Fruit fly (Drosophila melanogaster) whole organism, prepupa: Measurements from ENCODE around the gene Dph1.

Source experiments
- Blimp-1 ChIP-seq: fragments of 200-800 bp; sonication (Bioruptor generic); optimal IDR thresholded peaks from 3 replicates; lab custom pipeline; 2017; ENCODE audit warnings: missing biosample characterization, missing genetic modification characterization, mild to moderate bottlenecking, moderate library complexity, missing genetic modification reagents
- CG10631 ChIP-seq: fragments of 200-800 bp; sonication (Bioruptor generic); optimal IDR thresholded peaks from 2 replicates; lab custom pipeline; 2016; ENCODE audit warnings: missing biosample characterization, missing genetic modification characterization
- CG10669 ChIP-seq: fragments of 200-800 bp; sonication (Bioruptor generic); optimal IDR thresholded peaks from 3 replicates; lab custom pipeline; 2018; ENCODE audit warnings: missing biosample characterization, mild to moderate bottlenecking, missing genetic modification characterization, moderate library complexity
- CG11294 ChIP-seq: fragments of 200-800 bp; sonication (Bioruptor generic); IDR thresholded peaks from 2 replicates; pipeline ENCODE4 v1.3.6; 2022; ENCODE audit warnings: missing biosample characterization, missing genetic modification characterization
- CG11762 ChIP-seq: fragments of 200-800 bp; sonication (Bioruptor generic); optimal IDR thresholded peaks from 3 replicates; lab custom pipeline; 2016; ENCODE audit warnings: missing biosample characterization, missing genetic modification characterization; ENCODE audit not compliant: insufficient read depth
- CG11902 ChIP-seq: fragments of 200-800 bp; sonication (Bioruptor generic); optimal IDR thresholded peaks from 3 replicates; lab custom pipeline; 2016; ENCODE audit warnings: missing biosample characterization, missing genetic modification characterization
- CG1621 ChIP-seq: fragments of 200-800 bp; sonication (Bioruptor generic); optimal IDR thresholded peaks from 3 replicates; lab custom pipeline; 2018; ENCODE audit warnings: missing biosample characterization, mild to moderate bottlenecking, missing genetic modification characterization
- CG16779 ChIP-seq: fragments of 200-800 bp; sonication (Bioruptor generic); optimal IDR thresholded peaks from 3 replicates; lab custom pipeline; 2017; ENCODE audit warnings: missing biosample characterization, mild to moderate bottlenecking, missing genetic modification characterization
- CG3032 ChIP-seq: fragments of 200-800 bp; optimal IDR thresholded peaks from 2 replicates; lab custom pipeline; 2019; ENCODE audit warnings: missing biosample characterization, mild to moderate bottlenecking, missing genetic modification characterization, moderate library complexity
- CG32006 ChIP-seq: fragments of 200-800 bp; sonication (Bioruptor generic); optimal IDR thresholded peaks from 3 replicates; lab custom pipeline; 2017; ENCODE audit warnings: missing biosample characterization, mild to moderate bottlenecking, missing genetic modification characterization
- CG4318 ChIP-seq: fragments of 200-800 bp; sonication (Bioruptor generic); optimal IDR thresholded peaks from 3 replicates; lab custom pipeline; 2017; ENCODE audit warnings: missing biosample characterization, mild to moderate bottlenecking, missing genetic modification characterization
- CG6163 ChIP-seq: fragments of 200-800 bp; sonication (Bioruptor generic); IDR thresholded peaks from 3 replicates; pipeline ENCODE4 v1.3.6; 2022; ENCODE audit warnings: missing biosample characterization, missing genetic modification characterization
- CG6276 ChIP-seq: fragments of 200-800 bp; sonication (Bioruptor generic); optimal IDR thresholded peaks from 2 replicates; lab custom pipeline; 2017; ENCODE audit warnings: missing biosample characterization, mild to moderate bottlenecking, missing genetic modification characterization
- CG6792 ChIP-seq: fragments of 200-800 bp; sonication (Bioruptor generic); optimal IDR thresholded peaks from 3 replicates; lab custom pipeline; 2016; ENCODE audit warnings: missing biosample characterization, missing genetic modification characterization
- CG6808 ChIP-seq: fragments of 200-800 bp; sonication (Bioruptor generic); optimal IDR thresholded peaks from 3 replicates; lab custom pipeline; 2017; ENCODE audit warnings: missing biosample characterization, missing genetic modification characterization, mild to moderate bottlenecking, moderate library complexity, missing genetic modification reagents
- CG6854 ChIP-seq: fragments of 200-800 bp; sonication (Bioruptor generic); optimal IDR thresholded peaks from 2 replicates; lab custom pipeline; 2017; ENCODE audit warnings: missing biosample characterization, mild to moderate bottlenecking, missing genetic modification characterization
- CG7368 ChIP-seq: fragments of 200-800 bp; sonication (Bioruptor generic); optimal IDR thresholded peaks from 3 replicates; lab custom pipeline; 2016; ENCODE audit warnings: missing biosample characterization, missing genetic modification characterization
- CG8119 ChIP-seq: fragments of 200-800 bp; sonication (Bioruptor generic); IDR thresholded peaks from 3 replicates; pipeline ENCODE4 v1.3.6; 2022; ENCODE audit warnings: missing biosample characterization, missing genetic modification characterization
- CG9139 ChIP-seq: fragments of 200-800 bp; sonication (Bioruptor generic); optimal IDR thresholded peaks from 3 replicates; lab custom pipeline; 2017; ENCODE audit warnings: missing biosample characterization, mild to moderate bottlenecking, missing genetic modification characterization
- Eip75B ChIP-seq: fragments of 200-800 bp; sonication (Bioruptor generic); optimal IDR thresholded peaks from 3 replicates; lab custom pipeline; 2016; ENCODE audit warnings: missing biosample characterization, missing genetic modification characterization
- Eip78C ChIP-seq: fragments of 200-800 bp; sonication (Bioruptor generic); peaks from one replicate; lab custom pipeline; 2016; ENCODE audit warnings: missing biosample characterization, missing genetic modification characterization
- Eip93F ChIP-seq: fragments of 200-800 bp; sonication (Bioruptor generic); optimal IDR thresholded peaks from 2 replicates; lab custom pipeline; 2016; ENCODE audit warnings: missing biosample characterization, mild to moderate bottlenecking, missing genetic modification characterization
- Ets96B ChIP-seq: fragments of 200-800 bp; optimal IDR thresholded peaks from 2 replicates; lab custom pipeline; 2019; ENCODE audit warnings: missing biosample characterization, mild to moderate bottlenecking, missing genetic modification characterization, moderate library complexity
- Gug ChIP-seq: fragments of 200-800 bp; sonication (Bioruptor generic); IDR thresholded peaks from 2 replicates; pipeline ENCODE4 v1.3.6; 2022; ENCODE audit warnings: missing biosample characterization, missing genetic modification characterization
- Hr38 ChIP-seq: sonication (Bioruptor generic); optimal IDR thresholded peaks from 2 replicates; lab custom pipeline; 2016; ENCODE audit warnings: missing biosample characterization, missing genetic modification characterization
- Hr39 ChIP-seq: fragments of 200-800 bp; sonication (Bioruptor generic); optimal IDR thresholded peaks from 2 replicates; lab custom pipeline; 2016; ENCODE audit warnings: missing biosample characterization, missing genetic modification characterization
- Hr4 ChIP-seq: fragments of 200-800 bp; sonication (Bioruptor generic); optimal IDR thresholded peaks from 3 replicates; lab custom pipeline; 2016; ENCODE audit warnings: missing biosample characterization, missing genetic modification characterization
- Lpt ChIP-seq: fragments of 200-800 bp; sonication (Bioruptor generic); optimal IDR thresholded peaks from 3 replicates; lab custom pipeline; 2016; ENCODE audit warnings: missing biosample characterization, missing genetic modification characterization
- Met ChIP-seq: fragments of 200-800 bp; sonication (Bioruptor generic); optimal IDR thresholded peaks from 3 replicates; lab custom pipeline; 2016; ENCODE audit warnings: missing biosample characterization, missing genetic modification characterization
- Sox102F ChIP-seq: fragments of 200-800 bp; sonication (Bioruptor generic); optimal IDR thresholded peaks from 2 replicates; lab custom pipeline; 2016; ENCODE audit warnings: missing biosample characterization, mild to moderate bottlenecking, missing genetic modification characterization
- Sox14 ChIP-seq: fragments of 200-800 bp; sonication (Bioruptor generic); optimal IDR thresholded peaks from 3 replicates; lab custom pipeline; 2016; ENCODE audit warnings: missing biosample characterization, missing genetic modification characterization
- Sox15 ChIP-seq: fragments of 200-800 bp; sonication (Bioruptor generic); optimal IDR thresholded peaks from 3 replicates; lab custom pipeline; 2016; ENCODE audit warnings: missing biosample characterization, missing genetic modification characterization
- achi ChIP-seq: fragments of 200-800 bp; sonication (Bioruptor generic); optimal IDR thresholded peaks from 3 replicates; lab custom pipeline; 2016; ENCODE audit warnings: missing biosample characterization, missing genetic modification characterization
- acj6 ChIP-seq: fragments of 200-800 bp; sonication (Bioruptor generic); optimal IDR thresholded peaks from 3 replicates; lab custom pipeline; 2016; ENCODE audit warnings: missing biosample characterization, missing genetic modification characterization
- cyc ChIP-seq: fragments of 200-800 bp; sonication (Bioruptor generic); optimal IDR thresholded peaks from 3 replicates; lab custom pipeline; 2016; ENCODE audit warnings: missing biosample characterization, missing genetic modification characterization
- dac ChIP-seq: fragments of 200-800 bp; sonication (Bioruptor generic); optimal IDR thresholded peaks from 2 replicates; lab custom pipeline; 2017; ENCODE audit warnings: missing biosample characterization, mild to moderate bottlenecking, missing genetic modification characterization
- eg ChIP-seq: fragments of 200-800 bp; sonication (Bioruptor generic); IDR thresholded peaks from 3 replicates; pipeline ENCODE4 v1.3.6; 2022; ENCODE audit warnings: missing biosample characterization, missing genetic modification characterization
- esn ChIP-seq: fragments of 200-800 bp; sonication (Bioruptor generic); optimal IDR thresholded peaks from 2 replicates; lab custom pipeline; 2016; ENCODE audit warnings: missing biosample characterization, mild to moderate bottlenecking, missing genetic modification characterization, moderate library complexity
- fd59A ChIP-seq: fragments of 200-800 bp; sonication (Bioruptor generic); optimal IDR thresholded peaks from 2 replicates; lab custom pipeline; 2017; ENCODE audit warnings: missing biosample characterization, mild to moderate bottlenecking, missing genetic modification characterization, missing genetic modification reagents
- fkh ChIP-seq: fragments of 200-800 bp; sonication (Bioruptor generic); optimal IDR thresholded peaks from 3 replicates; lab custom pipeline; 2017; ENCODE audit warnings: missing biosample characterization, mild to moderate bottlenecking, missing genetic modification characterization, moderate library complexity
- net ChIP-seq: fragments of 200-800 bp; sonication (Bioruptor generic); optimal IDR thresholded peaks from 3 replicates; lab custom pipeline; 2016; ENCODE audit warnings: missing biosample characterization, missing genetic modification characterization
- pdm3 ChIP-seq: fragments of 200-800 bp; sonication (Bioruptor generic); optimal IDR thresholded peaks from 3 replicates; lab custom pipeline; 2016; ENCODE audit warnings: missing biosample characterization, missing genetic modification characterization
- salr ChIP-seq, 2 experiments: fragments of 200-800 bp; sonication (Bioruptor generic); optimal IDR thresholded peaks; 3 replicates each; lab custom pipeline; 2016 to 2018; ENCODE audit warnings: missing biosample characterization in 2 of 2, missing genetic modification characterization in 2 of 2, mild to moderate bottlenecking in 1 of 2
- spab ChIP-seq: fragments of 200-800 bp; sonication (Bioruptor generic); optimal IDR thresholded peaks from 2 replicates; lab custom pipeline; 2017; ENCODE audit warnings: missing biosample characterization, mild to moderate bottlenecking, missing genetic modification characterization, missing genetic modification reagents
- svp ChIP-seq: fragments of 200-800 bp; sonication (Bioruptor generic); peaks from one replicate; lab custom pipeline; 2016; ENCODE audit warnings: missing biosample characterization, missing genetic modification characterization
- topi ChIP-seq: fragments of 200-800 bp; sonication (Bioruptor generic); optimal IDR thresholded peaks from 3 replicates; lab custom pipeline; 2016; ENCODE audit warnings: missing biosample characterization, missing genetic modification characterization

Dph1 gene

dm6 chr3L:11683819-11684521 lies 12.8 kb downstream of the Dph1 start, which contains the start of gene Sugb (continued):
- TF ChIP-seq CG9139 (GFP tag; lab: Kevin White, UChicago) (peak; percentile 12), dac (GFP tag; lab: Kevin White, UChicago) (peak; percentile 18), CG10669 (GFP tag; lab: Kevin White, UChicago) (no peak), fkh (GFP tag; lab: Kevin White, UChicago) (peak; percentile 96), cyc (GFP tag; lab: Kevin White, UChicago) (no peak), CG6808 (GFP tag; lab: Kevin White, UChicago) (peak; percentile 66), net (GFP tag; lab: Kevin White, UChicago) (peak; percentile 68), Hr4 (peak; percentile 80), Met (GFP tag; lab: Kevin White, UChicago) (peak; percentile 70), CG16779 (tag; lab: Kevin White, UChicago) (peak; percentile 76), svp (GFP tag; lab: Kevin White, UChicago) (peak; percentile 89), achi (GFP tag; lab: Kevin White, UChicago) (peak; percentile 76), CG6792 (peak; percentile 57), fd59A (GFP tag; lab: Kevin White, UChicago) (peak; percentile 7), pdm3 (no peak), CG7368 (GFP tag; lab: Kevin White, UChicago) (no peak), Lpt (GFP tag; lab: Kevin White, UChicago) (peak; percentile 46), CG1621 (tag; lab: Kevin White, UChicago) (peak; percentile 53), CG11902 (GFP tag; lab: Kevin White, UChicago) (peak; percentile 3), Sox15 (GFP tag; lab: Kevin White, UChicago) (no peak), Sox102F (GFP tag; lab: Kevin White, UChicago) (no peak), CG4318 (GFP tag; lab: Kevin White, UChicago) (no peak), CG6854 (no peak), Eip93F (peak; percentile 24), topi (GFP tag; lab: Kevin White, UChicago) (peak; percentile 11), Blimp-1 (GFP tag; lab: Kevin White, UChicago) (no peak), Gug (GFP tag; lab: Robert Waterston, UW) (peak; percentile 25; the same call in 1 of the 2 replicates), CG6276 (GFP tag; lab: Kevin White, UChicago) (peak; percentile 73), spab (GFP tag; lab: Kevin White, UChicago) (no peak), Eip75B (GFP tag; lab: Kevin White, UChicago) (peak; percentile 77), salr (GFP tag; optimal IDR thresholded peaks at IDR 0.05; lab: Kevin White, UChicago) (peak in 1 of 2 experiments; percentile 59), Hr39 (GFP tag; lab: Kevin White, UChicago) (no peak)

dm6 chr3L:11681794-11682193 lies 15.0 kb downstream of the Dph1 start, which contains the start of gene TfIIEalpha:
Gene TfIIEalpha, plus strand, starts transcription at chr3L:11682038.
- TF ChIP-seq CG11762 (GFP tag; lab: Kevin White, UChicago) (no peak), svp (GFP tag; lab: Kevin White, UChicago) (peak; percentile 55), CG3032 (peak; percentile 25), topi (GFP tag; lab: Kevin White, UChicago) (peak; percentile 20), achi (GFP tag; lab: Kevin White, UChicago) (no peak), CG8119 (GFP tag; lab: Robert Waterston, UW) (no peak), Sox14 (GFP tag; lab: Kevin White, UChicago) (peak; percentile 87)
- TF ChIP-seq, all 60 proteins: peak for 4

dm6 chr3L:11680298-11680697 lies 16.5 kb downstream of the Dph1 start, which contains the start of gene CG32085:
Gene CG32085, minus strand, starts transcription at chr3L:11680344.
- no peak for TF ChIP-seq Sox15 (GFP tag; lab: Kevin White, UChicago)
- no peak for TF ChIP-seq spab (GFP tag; lab: Kevin White, UChicago)
- TF ChIP-seq Hr38 (GFP tag; lab: Kevin White, UChicago): no peak
- peak; percentile 19 for TF ChIP-seq achi (GFP tag; lab: Kevin White, UChicago)
- TF ChIP-seq Eip75B (GFP tag; lab: Kevin White, UChicago): peak; percentile 18
- peak; percentile 62; the same call in 1 of the 2 replicates for TF ChIP-seq CG11294
- peak; percentile 28 for TF ChIP-seq net (GFP tag; lab: Kevin White, UChicago)
- TF ChIP-seq CG32006: peak; percentile 37
- peak; percentile 44 for TF ChIP-seq Hr4
- peak; percentile 72; the same call in 2 of the 3 replicates for TF ChIP-seq eg (GFP tag; lab: Robert Waterston, UW)
- TF ChIP-seq Gug (GFP tag; lab: Robert Waterston, UW): no peak
- TF ChIP-seq Ets96B (tag; lab: Kevin White, UChicago): no peak
- no peak for TF ChIP-seq CG10631 (GFP tag; lab: Kevin White, UChicago)
- TF ChIP-seq esn (GFP tag; lab: Kevin White, UChicago): no peak
- peak; percentile 6 for TF ChIP-seq CG6792
- TF ChIP-seq CG6163: peak; percentile 71; the same call in 2 of the 3 replicates
- TF ChIP-seq svp (GFP tag; lab: Kevin White, UChicago): peak; percentile 36
- no peak for TF ChIP-seq Met (GFP tag; lab: Kevin White, UChicago)
- peak; percentile 70 for TF ChIP-seq Eip78C
- peak; percentile 10 for TF ChIP-seq acj6 (GFP tag; lab: Kevin White, UChicago)
